Fruit fly (Drosophila melanogaster) whole organism: ENCODE data around the gene Gad1.

Experiments
- CG8478 ChIP-seq: fragments of >200 bp; optimal IDR thresholded peaks from 2 replicates; lab custom pipeline; 2018; ENCODE audit warnings: inconsistent platforms
- EcR ChIP-seq, 2 experiments: fragments of >200 bp; optimal IDR thresholded peaks; 2 replicates each; lab custom pipeline; 2017; ENCODE audit warnings: missing biosample characterization in 2 of 2, missing genetic modification characterization in 2 of 2, missing genetic modification reagents in 2 of 2
- pan ChIP-seq: fragments of >200 bp; optimal IDR thresholded peaks from 2 replicates; lab custom pipeline; 2017
- psq ChIP-seq: fragments of >200 bp; optimal IDR thresholded peaks from 2 replicates; lab custom pipeline; 2017

dm6 chr3L:4110212-4110611 lies 21.7 kb upstream of the Gad1 start:
- TF ChIP-seq psq (no peak), pan (lab: Kevin White, UChicago) (no peak), CG8478 (lab: Kevin White, UChicago) (no peak), EcR (GFP tag; optimal IDR thresholded peaks at IDR 0.05; lab: Kevin White, UChicago) (no peak)
